Worm (Caenorhabditis elegans) whole organism, L4 larva: ENCODE results near the gene cam-1.
A peak's percentile ranks its signal among the peaks of the same experiment; 100 is the strongest.

Source experiments
- F26F4.8 ChIP-seq: fragments of 200-800 bp; sonication (Bioruptor generic); conservative IDR thresholded peaks from 2 replicates; pipeline ENCODE4 v1.3.6; 2022; ENCODE audit warnings: missing genetic modification characterization, missing compliant biosample characterization
- F37D6.2 ChIP-seq: sonication (generic microtip); optimal IDR thresholded peaks from 2 replicates; lab custom pipeline; 2016; ENCODE audit warnings: mild to moderate bottlenecking, missing genetic modification characterization, missing compliant biosample characterization
- F44E2.7 ChIP-seq: fragments of 200-800 bp; sonication (Bioruptor generic); IDR thresholded peaks from 2 replicates; pipeline ENCODE4 v2.1.2; 2022; ENCODE audit warnings: missing genetic modification characterization, missing compliant biosample characterization
- F49E8.2 ChIP-seq: sonication (generic microtip); optimal IDR thresholded peaks from 2 replicates; lab custom pipeline; 2016; ENCODE audit warnings: missing compliant biosample characterization, mild to moderate bottlenecking, missing genetic modification characterization, borderline replicate concordance
- R02D3.7 ChIP-seq: fragments of 150-350 bp; sonication (generic microtip); optimal IDR thresholded peaks from 3 replicates; lab custom pipeline; 2014; ENCODE audit warnings: missing biosample characterization, missing genetic modification characterization
- T20F7.1 ChIP-seq: fragments of 200-800 bp; sonication (Bioruptor generic); optimal IDR thresholded peaks from 2 replicates; lab custom pipeline; 2018; ENCODE audit warnings: mild to moderate bottlenecking, missing genetic modification characterization, missing compliant biosample characterization
- Y105C5A.15 ChIP-seq: fragments of 200-800 bp; sonication (Bioruptor generic); IDR thresholded peaks from 2 replicates; pipeline ENCODE4 v1.3.6; 2022; ENCODE audit warnings: missing genetic modification characterization, missing compliant biosample characterization
- Y75B8A.6 ChIP-seq: fragments of 200-800 bp; sonication (Bioruptor generic); IDR thresholded peaks from 2 replicates; pipeline ENCODE4 v1.3.6; 2022; ENCODE audit warnings: missing genetic modification reagents, missing genetic modification characterization, missing compliant biosample characterization
- ZK546.5 ChIP-seq, 2 experiments: sonication (generic microtip); optimal IDR thresholded peaks; 2 replicates each; lab custom pipeline; 2017; ENCODE audit warnings: missing biosample characterization in 2 of 2, missing genetic modification characterization in 2 of 2
- aha-1 ChIP-seq: fragments of 150-350 bp; peaks from one replicate; lab custom pipeline; 2014; ENCODE audit warnings: missing biosample characterization, missing genetic modification characterization
- aly-2 ChIP-seq: sonication (generic microtip); optimal IDR thresholded peaks from 2 replicates; lab custom pipeline; 2018; ENCODE audit warnings: missing biosample characterization, missing genetic modification characterization
- ama-1 ChIP-seq: fragments of 150-350 bp; optimal IDR thresholded peaks from 2 replicates; lab custom pipeline; 2014; ENCODE audit warnings: inconsistent platforms, mixed read lengths
- ceh-20 ChIP-seq: fragments of 200-800 bp; sonication (Bioruptor generic); IDR thresholded peaks from 2 replicates; pipeline ENCODE4 v1.3.6; 2022; ENCODE audit warnings: missing genetic modification reagents, missing genetic modification characterization, missing compliant biosample characterization
- ceh-32 ChIP-seq: sonication (generic microtip); optimal IDR thresholded peaks from 2 replicates; lab custom pipeline; 2016; ENCODE audit warnings: mild to moderate bottlenecking, missing genetic modification characterization, missing compliant biosample characterization; ENCODE audit not compliant: poor library complexity
- ceh-44 ChIP-seq: fragments of 200-800 bp; sonication (Bioruptor generic); IDR thresholded peaks from 2 replicates; pipeline ENCODE4 v1.3.6; 2022; ENCODE audit warnings: missing genetic modification reagents, missing genetic modification characterization, missing compliant biosample characterization
- cey-2 ChIP-seq: sonication (generic microtip); optimal IDR thresholded peaks from 3 replicates; lab custom pipeline; 2017; ENCODE audit warnings: missing genetic modification characterization, mild to moderate bottlenecking, missing compliant biosample characterization, antibody characterized with exemption, borderline replicate concordance; ENCODE audit not compliant: insufficient read depth
- ctbp-1 ChIP-seq: fragments of 200-800 bp; sonication (Bioruptor generic); IDR thresholded peaks from 2 replicates; pipeline ENCODE4 v1.3.6; 2022; ENCODE audit warnings: missing genetic modification reagents, missing genetic modification characterization, missing compliant biosample characterization
- daf-12 ChIP-seq: fragments of 150-350 bp; optimal IDR thresholded peaks from 2 replicates; lab custom pipeline; 2014; ENCODE audit warnings: missing biosample characterization, missing genetic modification reagents, missing genetic modification characterization
- daf-16 ChIP-seq, 3 experiments: sonication (generic microtip); optimal IDR thresholded peaks; 2 replicates each; lab custom pipeline; 2016 to 2017; ENCODE audit warnings: missing genetic modification characterization in 3 of 3, missing genetic modification reagents in 3 of 3, mild to moderate bottlenecking in 2 of 3, missing compliant biosample characterization in 2 of 3, missing biosample characterization in 1 of 3, moderate library complexity in 1 of 3
- duxl-1 ChIP-seq: sonication (generic microtip); optimal IDR thresholded peaks from 2 replicates; lab custom pipeline; 2016; ENCODE audit warnings: mild to moderate bottlenecking, missing genetic modification characterization, moderate library complexity, missing compliant biosample characterization; ENCODE audit not compliant: poor library complexity
- dve-1 ChIP-seq: sonication (generic microtip); optimal IDR thresholded peaks from 2 replicates; lab custom pipeline; 2017; ENCODE audit warnings: antibody characterized with exemption, mild to moderate bottlenecking, missing genetic modification characterization, missing compliant biosample characterization; ENCODE audit not compliant: insufficient read depth
- fkh-10 ChIP-seq: fragments of 150-350 bp; optimal IDR thresholded peaks from 2 replicates; lab custom pipeline; 2014; ENCODE audit warnings: missing biosample characterization, missing genetic modification reagents, missing genetic modification characterization
- gei-8 ChIP-seq: fragments of 200-800 bp; sonication (Bioruptor generic); optimal IDR thresholded peaks from 2 replicates; lab custom pipeline; 2018; ENCODE audit warnings: mild to moderate bottlenecking, missing genetic modification characterization, missing compliant biosample characterization
- hif-1 ChIP-seq, 2 experiments: sonication (generic microtip); optimal IDR thresholded peaks; 2 replicates each; lab custom pipeline; 2016 to 2017; ENCODE audit warnings: missing compliant biosample characterization in 2 of 2, missing genetic modification characterization in 2 of 2, missing genetic modification reagents in 2 of 2, missing genotype in 2 of 2, mild to moderate bottlenecking in 1 of 2
- hlh-11 ChIP-seq: fragments of 200-800 bp; sonication (Bioruptor generic); optimal IDR thresholded peaks from 2 replicates; lab custom pipeline; 2018; ENCODE audit warnings: mild to moderate bottlenecking, missing genetic modification characterization, missing compliant biosample characterization
- jun-1 ChIP-seq: fragments of 150-350 bp; optimal IDR thresholded peaks from 2 replicates; lab custom pipeline; 2014; ENCODE audit warnings: missing biosample characterization, missing genetic modification reagents, missing genetic modification characterization
- lin-29 ChIP-seq: fragments of 200-800 bp; sonication (Bioruptor generic); IDR thresholded peaks from 2 replicates; pipeline ENCODE4 v1.3.6; 2022; ENCODE audit warnings: missing genetic modification reagents, missing genetic modification characterization, missing compliant biosample characterization
- lin-39 ChIP-seq: fragments of 150-350 bp; optimal IDR thresholded peaks from 2 replicates; lab custom pipeline; 2014; ENCODE audit warnings: missing biosample characterization, missing genetic modification reagents, missing genetic modification characterization
- madf-9 ChIP-seq: fragments of 200-800 bp; sonication (Bioruptor generic); conservative IDR thresholded peaks from 2 replicates; pipeline ENCODE4 v1.3.6; 2022; ENCODE audit warnings: missing genetic modification reagents, missing genetic modification characterization, missing compliant biosample characterization
- mep-1 ChIP-seq: fragments of 150-350 bp; sonication (generic microtip); optimal IDR thresholded peaks from 3 replicates; lab custom pipeline; 2014; ENCODE audit warnings: missing biosample characterization, missing genetic modification characterization
- mes-2 ChIP-seq: sonication (generic microtip); optimal IDR thresholded peaks from 2 replicates; lab custom pipeline; 2016; ENCODE audit warnings: missing genotype, mild to moderate bottlenecking, missing genetic modification characterization, missing compliant biosample characterization; ENCODE audit not compliant: poor library complexity, severe bottlenecking
- mxl-3 ChIP-seq: fragments of 200-800 bp; sonication (Bioruptor generic); optimal IDR thresholded peaks from 2 replicates; lab custom pipeline; 2018; ENCODE audit warnings: mild to moderate bottlenecking, missing genetic modification characterization, missing compliant biosample characterization
- nhr-102 ChIP-seq: sonication (generic microtip); optimal IDR thresholded peaks from 2 replicates; lab custom pipeline; 2016; ENCODE audit warnings: mild to moderate bottlenecking, missing genetic modification characterization, moderate library complexity, missing compliant biosample characterization
- nhr-11 ChIP-seq: fragments of 150-350 bp; optimal IDR thresholded peaks from 2 replicates; lab custom pipeline; 2014; ENCODE audit warnings: missing biosample characterization, missing genetic modification characterization
- nhr-111 ChIP-seq: fragments of 200-800 bp; sonication (Bioruptor generic); optimal IDR thresholded peaks from 2 replicates; lab custom pipeline; 2018; ENCODE audit warnings: mild to moderate bottlenecking, missing genetic modification characterization, missing compliant biosample characterization
- nhr-237 ChIP-seq: sonication (generic microtip); optimal IDR thresholded peaks from 2 replicates; lab custom pipeline; 2017; ENCODE audit warnings: missing biosample characterization, missing genetic modification characterization
- nhr-28 ChIP-seq: fragments of 150-350 bp; optimal IDR thresholded peaks from 2 replicates; lab custom pipeline; 2014; ENCODE audit warnings: missing biosample characterization, missing genetic modification characterization
- nhr-41 ChIP-seq: fragments of 200-800 bp; sonication (Bioruptor generic); IDR thresholded peaks from 2 replicates; pipeline ENCODE4 v1.3.6; 2022; ENCODE audit warnings: missing genetic modification reagents, missing genetic modification characterization, missing compliant biosample characterization
- nhr-42 ChIP-seq: fragments of 200-800 bp; sonication (Bioruptor generic); IDR thresholded peaks from 2 replicates; pipeline ENCODE4 v1.3.6; 2022; ENCODE audit warnings: missing genetic modification characterization, missing compliant biosample characterization
- nhr-6 ChIP-seq: fragments of 150-350 bp; optimal IDR thresholded peaks from 2 replicates; lab custom pipeline; 2014; ENCODE audit warnings: missing biosample characterization, missing genetic modification characterization
- nhr-77 ChIP-seq: fragments of 150-350 bp; optimal IDR thresholded peaks from 2 replicates; lab custom pipeline; 2014; ENCODE audit warnings: missing biosample characterization, missing genetic modification characterization
- pqm-1 ChIP-seq: sonication (generic microtip); optimal IDR thresholded peaks from 2 replicates; lab custom pipeline; 2017; ENCODE audit warnings: missing biosample characterization, missing genetic modification characterization
- sdz-12 ChIP-seq: fragments of 200-800 bp; sonication (Bioruptor generic); optimal IDR thresholded peaks from 2 replicates; lab custom pipeline; 2018; ENCODE audit warnings: mild to moderate bottlenecking, missing genetic modification characterization, missing compliant biosample characterization
- snpc-1.2 ChIP-seq: fragments of 200-800 bp; sonication (Bioruptor generic); IDR thresholded peaks from 2 replicates; pipeline ENCODE4 v1.3.6; 2022; ENCODE audit warnings: missing genetic modification reagents, missing genetic modification characterization, missing compliant biosample characterization
- tag-97 ChIP-seq: fragments of 200-800 bp; sonication (Bioruptor generic); IDR thresholded peaks from 2 replicates; pipeline ENCODE4 v1.3.6; 2022; ENCODE audit warnings: missing genetic modification characterization, missing compliant biosample characterization
- tra-1 ChIP-seq: fragments of 200-800 bp; sonication (Bioruptor generic); IDR thresholded peaks from 2 replicates; pipeline ENCODE4 v1.3.6; 2022; ENCODE audit warnings: missing genetic modification reagents, missing genetic modification characterization, missing compliant biosample characterization
- unc-130 ChIP-seq: sonication (generic microtip); optimal IDR thresholded peaks from 2 replicates; lab custom pipeline; 2016; ENCODE audit warnings: missing genetic modification reagents, missing genetic modification characterization, missing compliant biosample characterization
- zag-1 ChIP-seq: fragments of 150-350 bp; optimal IDR thresholded peaks from 2 replicates; lab custom pipeline; 2014; ENCODE audit warnings: missing biosample characterization, missing genetic modification characterization
- zip-2 ChIP-seq: fragments of 150-350 bp; optimal IDR thresholded peaks from 2 replicates; lab custom pipeline; 2014; ENCODE audit warnings: missing biosample characterization, missing genetic modification characterization
- ztf-7 ChIP-seq: fragments of 150-350 bp; optimal IDR thresholded peaks from 2 replicates; lab custom pipeline; 2014; ENCODE audit warnings: missing biosample characterization, missing genetic modification characterization

cam-1 gene

ce11 chrII:9283668-9284357 lies 26.3 kb downstream of the cam-1 start:
- TF ChIP-seq cey-2 (tag; lab: Kevin White, UChicago) (no peak), ZK546.5 (tag; optimal IDR thresholded peaks at IDR 0.05; lab: Kevin White, UChicago) (no peak), T20F7.1 (peak; percentile 62), F37D6.2 (no peak), ceh-44 (GFP tag; lab: Robert Waterston, UW) (no peak), dve-1 (tag; lab: Kevin White, UChicago) (peak; percentile 86), gei-8 (GFP tag; lab: Kevin White, UChicago) (no peak), tra-1 (GFP tag; lab: Robert Waterston, UW) (peak; percentile 50; the same call in 1 of the 2 replicates), ztf-7 (tag; lab: Kevin White, UChicago) (peak; percentile 14), R02D3.7 (tag; lab: Kevin White, UChicago) (no peak), lin-29 (GFP tag; lab: Robert Waterston, UW) (no peak), nhr-42 (GFP tag; lab: Robert Waterston, UW) (no peak), ceh-32 (tag; lab: Kevin White, UChicago) (no peak), nhr-41 (GFP tag; lab: Robert Waterston, UW) (no peak), ceh-20 (GFP tag; lab: Robert Waterston, UW) (peak; percentile 18; the same call in 1 of the 2 replicates), madf-9 (GFP tag; lab: Robert Waterston, UW) (no peak), aly-2 (tag; lab: Kevin White, UChicago) (no peak), mxl-3 (GFP tag; lab: Kevin White, UChicago) (peak; percentile 54), nhr-28 (tag; lab: Kevin White, UChicago) (peak; percentile 94), mep-1 (tag; lab: Kevin White, UChicago) (peak; percentile 70), aha-1 (peak; percentile 94), Y75B8A.6 (no peak), jun-1 (tag; lab: Kevin White, UChicago) (no peak), F49E8.2 (tag; lab: Kevin White, UChicago) (no peak), daf-16 (GFP tag; optimal IDR thresholded peaks at IDR 0.05; lab: Kevin White, UChicago) (peak; percentile 20 to 94), daf-16 (tag; optimal IDR thresholded peaks at IDR 0.05; lab: Kevin White, UChicago) (peak; percentile 95), daf-12 (tag; lab: Kevin White, UChicago) (no peak), unc-130 (GFP tag; lab: Kevin White, UChicago) (no peak), sdz-12 (GFP tag; lab: Kevin White, UChicago) (no peak), snpc-1.2 (GFP tag; lab: Robert Waterston, UW) (no peak), hlh-11 (tag; lab: Kevin White, UChicago) (peak; percentile 97), zag-1 (tag; lab: Kevin White, UChicago) (no peak), ama-1 (lab: Kevin White, UChicago) (no peak), lin-39 (tag; lab: Kevin White, UChicago) (no peak), nhr-111 (GFP tag; lab: Kevin White, UChicago) (no peak), mes-2 (peak; percentile 66), zip-2 (tag; lab: Kevin White, UChicago) (peak; percentile 65), nhr-6 (tag; lab: Kevin White, UChicago) (no peak), tag-97 (GFP tag; lab: Robert Waterston, UW) (no peak), Y105C5A.15 (GFP tag; lab: Robert Waterston, UW) (no peak), F44E2.7 (GFP tag; lab: Robert Waterston, UW) (no peak), nhr-237 (tag; lab: Kevin White, UChicago) (no peak), pqm-1 (no peak), fkh-10 (GFP tag; lab: Kevin White, UChicago) (no peak), hif-1 (tag; optimal IDR thresholded peaks at IDR 0.05; lab: Kevin White, UChicago) (peak; percentile 64 to 89), nhr-102 (tag; lab: Kevin White, UChicago) (peak; percentile 78), F26F4.8 (GFP tag; lab: Robert Waterston, UW) (no peak), nhr-77 (tag; lab: Kevin White, UChicago) (peak; percentile 95), duxl-1 (tag; lab: Kevin White, UChicago) (no peak), nhr-11 (tag; lab: Kevin White, UChicago) (peak; percentile 78), ctbp-1 (GFP tag; lab: Robert Waterston, UW) (no peak)
